Fruit fly (Drosophila melanogaster): ENCODE data around the gene Sam-S.

dm6 chr2L:107032-107431 lies 329 bp downstream of the Sam-S start:
- TF ChIP-seq fd96Ca (GFP tag; IDR thresholded peaks at IDR 0.05) (no peak), Ets98B (GFP tag; IDR thresholded peaks at IDR 0.05) (no peak), EcR (GFP tag; optimal IDR thresholded peaks at IDR 0.05) (no peak), gl (tag; optimal IDR thresholded peaks at IDR 0.05) (no peak), CG4496 (GFP tag; IDR thresholded peaks at IDR 0.05) (no peak)

Data from whole organism, pupa.